Fruit fly (Drosophila melanogaster) whole organism, wandering third instar larva: ENCODE data around the gene CG15484.

ENCODE experiments used
- Abd-B ChIP-seq: fragments of >200 bp; optimal IDR thresholded peaks from 2 replicates; lab custom pipeline; 2017; ENCODE audit warnings: missing biosample characterization, missing genetic modification characterization
- CG9705 ChIP-seq: fragments of 200-800 bp; sonication (Bioruptor generic); optimal IDR thresholded peaks from 2 replicates; lab custom pipeline; 2018; ENCODE audit warnings: missing biosample characterization, mild to moderate bottlenecking, missing genetic modification characterization
- CrebA ChIP-seq: fragments of 200-800 bp; sonication (Bioruptor generic); optimal IDR thresholded peaks from 2 replicates; lab custom pipeline; 2016; ENCODE audit warnings: missing biosample characterization, mild to moderate bottlenecking, missing genetic modification characterization, borderline replicate concordance
- Dif ChIP-seq: fragments of 200-275, 200-300 bp; sonication (Bioruptor generic); optimal IDR thresholded peaks from 2 replicates; lab custom pipeline; 2018; ENCODE audit warnings: missing biosample characterization, missing genetic modification characterization; ENCODE audit not compliant: partially characterized antibody
- GATAd ChIP-seq: sonication (Bioruptor generic); optimal IDR thresholded peaks from 2 replicates; lab custom pipeline; 2016; ENCODE audit warnings: missing biosample characterization, missing genetic modification characterization
- Hr83 ChIP-seq: fragments of 200-300 bp; sonication (Bioruptor generic); optimal IDR thresholded peaks from 2 replicates; lab custom pipeline; 2016; ENCODE audit warnings: missing biosample characterization, mild to moderate bottlenecking, missing genetic modification characterization, moderate library complexity; ENCODE audit not compliant: poor library complexity, severe bottlenecking
- Myc ChIP-seq: fragments of >200 bp; optimal IDR thresholded peaks from 2 replicates; lab custom pipeline; 2017
- OdsH ChIP-seq: fragments of 200-800 bp; sonication (Bioruptor generic); optimal IDR thresholded peaks from 2 replicates; lab custom pipeline; 2016; ENCODE audit warnings: missing biosample characterization, mild to moderate bottlenecking, missing genetic modification characterization
- Rel ChIP-seq, 2 experiments: fragments of 200-800 bp; sonication (Bioruptor generic) in 1 of 2; optimal IDR thresholded peaks; 2 replicates in 1 of 2; 3 replicates in 1 of 2; lab custom pipeline; 2016 to 2019; ENCODE audit warnings: mild to moderate bottlenecking in 2 of 2, missing biosample characterization in 2 of 2, missing genetic modification characterization in 2 of 2, moderate library complexity in 1 of 2
- Sp1 ChIP-seq: fragments of 200-800 bp; sonication (Bioruptor generic); optimal IDR thresholded peaks from 3 replicates; lab custom pipeline; 2019; ENCODE audit warnings: missing biosample characterization, mild to moderate bottlenecking, missing genetic modification characterization, moderate library complexity
- Vsx2 ChIP-seq: fragments of 200-300, 225-300 bp; sonication (Bioruptor generic); optimal IDR thresholded peaks from 2 replicates; lab custom pipeline; 2018; ENCODE audit warnings: missing biosample characterization, missing genetic modification characterization; ENCODE audit not compliant: partially characterized antibody
- brk ChIP-seq: fragments of 200-800 bp; sonication (Bioruptor generic); optimal IDR thresholded peaks from 2 replicates; lab custom pipeline; 2016; ENCODE audit warnings: missing biosample characterization, mild to moderate bottlenecking, missing genetic modification characterization
- dl ChIP-seq, 2 experiments: fragments of 175-275, 200-275 bp in 1 of 2; fragments of 200-275 bp in 1 of 2; sonication (Bioruptor generic); optimal IDR thresholded peaks; lab custom pipeline; 2018; ENCODE audit warnings: mild to moderate bottlenecking in 2 of 2, missing biosample characterization in 2 of 2, missing genetic modification characterization in 2 of 2, moderate library complexity in 2 of 2; ENCODE audit not compliant: partially characterized antibody in 2 of 2, insufficient read depth in 1 of 2
- dmrt93B ChIP-seq: fragments of 200-800 bp; sonication (Bioruptor generic); optimal IDR thresholded peaks from 2 replicates; lab custom pipeline; 2018; ENCODE audit warnings: missing biosample characterization, mild to moderate bottlenecking, missing genetic modification characterization
- dsf ChIP-seq: sonication (Bioruptor generic); optimal IDR thresholded peaks from 2 replicates; lab custom pipeline; 2016; ENCODE audit warnings: missing biosample characterization, missing genetic modification characterization, borderline replicate concordance
- foxo ChIP-seq, 2 experiments: fragments of 200-800 bp; sonication (Bioruptor generic); optimal IDR thresholded peaks; 2 replicates in 1 of 2; 3 replicates in 1 of 2; lab custom pipeline; 2016 to 2017; ENCODE audit warnings: missing biosample characterization in 2 of 2, missing genetic modification characterization in 2 of 2
- h ChIP-seq: fragments of 200-800 bp; sonication (Bioruptor generic); optimal IDR thresholded peaks from 3 replicates; lab custom pipeline; 2016; ENCODE audit warnings: missing biosample characterization, mild to moderate bottlenecking, missing genetic modification characterization
- jim ChIP-seq: fragments of 175-275, 200-325 bp; sonication (Bioruptor generic); optimal IDR thresholded peaks from 2 replicates; lab custom pipeline; 2016; ENCODE audit warnings: missing biosample characterization, mild to moderate bottlenecking, missing genetic modification characterization
- lola ChIP-seq: fragments of >200 bp; optimal IDR thresholded peaks from 2 replicates; lab custom pipeline; 2017; ENCODE audit warnings: missing biosample characterization, missing genetic modification characterization
- pan ChIP-seq: fragments of >200 bp; optimal IDR thresholded peaks from 2 replicates; lab custom pipeline; 2017
- rgr ChIP-seq: fragments of 200-800 bp; sonication (Bioruptor generic); optimal IDR thresholded peaks from 3 replicates; lab custom pipeline; 2016; ENCODE audit warnings: missing biosample characterization, mild to moderate bottlenecking, missing genetic modification characterization
- tai ChIP-seq: sonication (Bioruptor generic); optimal IDR thresholded peaks from 2 replicates; lab custom pipeline; 2016; ENCODE audit warnings: missing biosample characterization, missing genetic modification characterization
- woc ChIP-seq: sonication (Bioruptor generic); optimal IDR thresholded peaks from 2 replicates; lab custom pipeline; 2016; ENCODE audit warnings: missing biosample characterization, mild to moderate bottlenecking, missing genetic modification characterization

Gene CG15484

DNA sequence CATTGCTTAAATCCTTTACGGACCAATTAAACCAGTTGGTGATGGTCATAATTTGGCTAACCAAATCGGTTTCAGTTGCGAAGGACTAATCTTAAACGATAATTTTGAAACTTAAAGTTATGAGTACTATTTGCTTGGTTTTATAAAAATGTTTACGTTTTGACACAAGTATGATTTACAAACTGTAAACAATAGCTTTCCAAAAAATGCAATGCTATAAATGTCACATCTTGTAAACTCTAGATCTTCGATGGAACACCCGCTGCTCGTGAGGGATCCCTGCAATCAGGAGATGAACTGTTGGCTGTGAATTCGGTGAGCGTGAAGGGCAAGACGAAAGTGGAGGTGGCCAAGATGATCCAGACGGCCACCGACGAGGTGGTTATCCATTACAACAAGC lies 10.3 kb downstream of the CG15484 start, which contains the start of gene CG5781:
Gene CG5781 (minus strand): TSS at position 101 of the 400 bp plus-strand sequence.
- TF ChIP-seq rgr (GFP tag; lab: Kevin White, UChicago) (no peak), tai (GFP tag; lab: Kevin White, UChicago) (no peak), CG9705 (no peak), Hr83 (GFP tag; lab: Kevin White, UChicago) (no peak), OdsH (GFP tag; lab: Kevin White, UChicago) (no peak)

dm6 chr2L:12694823-12695420 lies 12.6 kb downstream of the CG15484 start, which contains the start of the genes IFT43 and PICK1:
TSS of gene IFT43 (minus strand) at chr2L:12694988.
TSS of gene PICK1 (plus strand) at chr2L:12695033.
- TF ChIP-seq Hr83 (GFP tag; lab: Kevin White, UChicago) = peak; percentile 16
- no peak for TF ChIP-seq Rel (GFP tag; optimal IDR thresholded peaks at IDR 0.05; lab: Kevin White, UChicago)
- no peak for TF ChIP-seq Rel (tag; optimal IDR thresholded peaks at IDR 0.05; lab: Kevin White, UChicago)

dm6 chr2L:12692343-12693079 lies 15.0 kb downstream of the CG15484 start, which contains the start of the genes CCT4 and CG6153:
TSS of gene CCT4 (minus strand) at chr2L:12692934.
TSS of gene CG6153 (plus strand) at chr2L:12692993.
- TF ChIP-seq Myc (lab: Kevin White, UChicago) = peak; percentile 35
- no peak for TF ChIP-seq Rel (GFP tag; optimal IDR thresholded peaks at IDR 0.05; lab: Kevin White, UChicago)
- no peak for TF ChIP-seq Rel (tag; optimal IDR thresholded peaks at IDR 0.05; lab: Kevin White, UChicago)
- TF ChIP-seq, all 38 proteins: peak for 1

dm6 chr2L:12689281-12689765 lies 18.2 kb downstream of the CG15484 start:
- no peak for TF ChIP-seq rgr (GFP tag; lab: Kevin White, UChicago)
- TF ChIP-seq dsf (GFP tag; lab: Kevin White, UChicago) = no peak
- no peak for TF ChIP-seq woc

DNA sequence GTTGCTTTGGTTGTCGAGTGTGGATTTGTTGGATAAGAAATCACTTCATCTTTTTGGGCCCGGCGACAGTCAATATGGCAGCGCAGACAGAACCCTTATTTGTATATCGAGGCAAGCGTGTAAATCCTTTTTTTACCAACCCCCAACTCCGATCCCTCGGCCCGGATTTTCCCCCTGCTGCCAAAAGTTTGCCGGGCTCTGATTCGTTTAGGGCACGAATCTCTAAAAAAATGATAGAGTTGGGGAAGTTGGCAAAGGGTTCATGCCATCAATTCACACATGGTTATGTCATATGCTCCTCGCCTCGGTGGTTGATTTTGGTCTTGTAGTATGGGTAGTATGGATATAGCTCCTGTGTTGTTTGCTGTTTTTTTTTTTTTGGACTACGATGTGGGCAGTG lies 20.7 kb downstream of the CG15484 start:
- no peak for TF ChIP-seq GATAd (GFP tag; lab: Kevin White, UChicago)
- TF ChIP-seq dl (GFP tag; optimal IDR thresholded peaks at IDR 0.05; lab: Kevin White, UChicago; ENCODE audit: insufficient read depth in 1 of 2, partially characterized antibody in 2 of 2) = no peak
- no peak for TF ChIP-seq brk
- no peak for TF ChIP-seq CrebA (GFP tag; lab: Kevin White, UChicago)
- no peak for TF ChIP-seq Sp1 (GFP tag; lab: Kevin White, UChicago)
- no peak for TF ChIP-seq tai (GFP tag; lab: Kevin White, UChicago)
- no peak for TF ChIP-seq dsf (GFP tag; lab: Kevin White, UChicago)
- no peak for TF ChIP-seq lola (GFP tag; lab: Kevin White, UChicago)
- no peak for TF ChIP-seq Vsx2

DNA sequence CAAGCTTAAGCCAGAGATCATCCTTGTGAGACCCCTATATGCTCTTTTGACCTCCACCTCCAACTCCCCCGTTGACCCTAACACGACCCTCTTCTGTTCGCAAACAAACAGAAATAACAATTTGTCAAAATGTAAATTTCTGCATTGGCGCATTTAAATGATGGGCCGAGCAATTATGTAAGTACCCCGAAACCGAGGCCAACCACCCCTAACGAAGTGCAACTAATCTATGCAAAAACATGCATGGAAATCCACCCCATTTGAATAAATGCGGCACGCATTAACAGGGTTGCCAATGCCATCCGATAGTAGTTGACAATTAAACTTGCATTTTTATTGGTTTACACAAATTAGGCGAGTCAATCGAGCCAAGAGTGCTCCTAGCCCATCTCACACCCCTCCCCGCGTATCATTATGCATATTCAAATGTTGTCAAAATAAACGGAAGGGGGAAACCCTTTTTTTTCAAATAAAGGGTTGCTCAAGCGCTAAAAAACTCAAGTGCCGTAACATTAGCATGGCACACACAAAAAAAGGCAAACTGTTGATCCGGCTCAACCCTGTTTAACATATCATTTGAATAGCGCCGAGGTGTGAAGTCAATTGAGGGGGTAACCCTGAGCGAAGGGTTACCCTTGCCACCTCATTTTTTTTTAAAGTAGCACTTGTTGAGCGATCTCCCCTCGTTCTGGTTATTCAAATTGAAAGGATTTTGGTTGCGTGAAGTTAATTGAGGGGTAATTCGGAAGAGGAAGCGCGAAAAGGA lies 25.7 kb downstream of the CG15484 start:
- TF ChIP-seq dmrt93B (GFP tag; lab: Kevin White, UChicago) (no peak), pan (lab: Kevin White, UChicago) (no peak), OdsH (GFP tag; lab: Kevin White, UChicago) (no peak), Sp1 (GFP tag; lab: Kevin White, UChicago) (no peak), Hr83 (GFP tag; lab: Kevin White, UChicago) (no peak), brk (no peak), h (GFP tag; lab: Kevin White, UChicago) (no peak), Abd-B (GFP tag; lab: Kevin White, UChicago) (no peak), foxo (GFP tag; optimal IDR thresholded peaks at IDR 0.05; lab: Kevin White, UChicago) (no peak), jim (GFP tag; lab: Kevin White, UChicago) (no peak), Dif (GFP tag; lab: Kevin White, UChicago) (no peak)
